Fruit fly (Drosophila melanogaster): Measurements from ENCODE around the gene Gss2.

Gene Gss2

DNA sequence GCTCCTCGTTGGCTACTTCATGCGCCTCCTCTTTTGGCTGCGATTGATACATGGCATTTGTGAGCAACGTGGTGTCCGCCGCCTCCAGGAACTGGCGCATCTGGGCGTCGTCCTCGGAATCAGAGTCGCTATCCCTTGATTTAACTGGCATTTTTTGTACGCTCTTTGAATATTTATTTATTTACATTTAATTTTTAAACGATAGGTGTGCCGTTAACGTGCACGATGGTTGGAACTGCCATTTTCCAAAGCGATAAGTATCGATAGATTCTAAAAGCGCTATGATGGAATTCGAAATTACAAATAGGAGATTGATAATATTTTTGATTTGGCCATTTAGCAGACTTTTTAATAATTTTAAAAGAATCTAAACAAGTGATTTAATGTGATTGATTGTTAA is 47.0 kb upstream of the Gss2 start, which contains the start of gene CG32554 (continued):
- peak; percentile 35 for TF ChIP-seq CTCF (GFP tag; optimal IDR thresholded peaks at IDR 0.05)
- no peak for TF ChIP-seq az2 (GFP tag; optimal IDR thresholded peaks at IDR 0.05)
- TF ChIP-seq Ssrp (tag; optimal IDR thresholded peaks at IDR 0.05), result no peak
- TF ChIP-seq sd (tag; optimal IDR thresholded peaks at IDR 0.05), result no peak
- TF ChIP-seq Bgb (GFP tag; IDR thresholded peaks at IDR 0.05; ENCODE audit: partially characterized antibody), result peak; percentile 91
- peak; percentile 18 for TF ChIP-seq MESR4 (GFP tag; optimal IDR thresholded peaks at IDR 0.05)
- peak; percentile 21; the same call in 1 of the 3 replicates for TF ChIP-seq row (GFP tag; IDR thresholded peaks at IDR 0.05)
- TF ChIP-seq ewg (GFP tag; optimal IDR thresholded peaks at IDR 0.05), result no peak
- TF ChIP-seq Atf3 (GFP tag; optimal IDR thresholded peaks at IDR 0.05), result no peak
- TF ChIP-seq CG11093 (GFP tag; IDR thresholded peaks at IDR 0.05), result no peak
- no peak for TF ChIP-seq Doc2 (GFP tag; IDR thresholded peaks at IDR 0.05)
- TF ChIP-seq Myb (GFP tag; optimal IDR thresholded peaks at IDR 0.05), result peak; percentile 61
- TF ChIP-seq Six4 (GFP tag; optimal IDR thresholded peaks at IDR 0.05), result no peak
- no peak for TF ChIP-seq fd96Cb (tag; optimal IDR thresholded peaks at IDR 0.05)
- TF ChIP-seq nerfin-2 (GFP tag; IDR thresholded peaks at IDR 0.05; ENCODE audit: partially characterized antibody), result peak; percentile 71
- TF ChIP-seq ab (GFP tag; optimal IDR thresholded peaks at IDR 0.05), result no peak
- peak; percentile 48 for TF ChIP-seq pzg (GFP tag; optimal IDR thresholded peaks at IDR 0.05)
- TF ChIP-seq sens (GFP tag), result peak; percentile 55
- no peak for TF ChIP-seq CG6175 (GFP tag; IDR thresholded peaks at IDR 0.05)
- no peak for TF ChIP-seq CG34376 (GFP tag; optimal IDR thresholded peaks at IDR 0.05)
- no peak for TF ChIP-seq gem (tag; optimal IDR thresholded peaks at IDR 0.05)
- TF ChIP-seq CG3995 (GFP tag; optimal IDR thresholded peaks at IDR 0.05), result peak; percentile 68
- no peak for TF ChIP-seq CG6254 (GFP tag; optimal IDR thresholded peaks at IDR 0.05)
- peak; percentile 85 for TF ChIP-seq E2f2 (GFP tag; IDR thresholded peaks at IDR 0.05)
- TF ChIP-seq ERR (GFP tag; optimal IDR thresholded peaks at IDR 0.05), result no peak
- no peak for TF ChIP-seq unpg (GFP tag; optimal IDR thresholded peaks at IDR 0.05)
- peak; percentile 16 for TF ChIP-seq scrt (GFP tag; optimal IDR thresholded peaks at IDR 0.05)
- TF ChIP-seq Ets97D (GFP tag; optimal IDR thresholded peaks at IDR 0.05), result peak; percentile 23
- no peak for TF ChIP-seq CG12942 (GFP tag; optimal IDR thresholded peaks at IDR 0.05)
- TF ChIP-seq ato (GFP tag; IDR thresholded peaks at IDR 0.05; ENCODE audit: partially characterized antibody), result peak; percentile 85
- no peak for TF ChIP-seq ci (GFP tag; IDR thresholded peaks at IDR 0.05)
- TF ChIP-seq Sox100B (GFP tag; optimal IDR thresholded peaks at IDR 0.05), result no peak
- TF ChIP-seq H2.0 (GFP tag; IDR thresholded peaks at IDR 0.05), result no peak
- no peak for TF ChIP-seq D19A (tag; optimal IDR thresholded peaks at IDR 0.05)

DNA sequence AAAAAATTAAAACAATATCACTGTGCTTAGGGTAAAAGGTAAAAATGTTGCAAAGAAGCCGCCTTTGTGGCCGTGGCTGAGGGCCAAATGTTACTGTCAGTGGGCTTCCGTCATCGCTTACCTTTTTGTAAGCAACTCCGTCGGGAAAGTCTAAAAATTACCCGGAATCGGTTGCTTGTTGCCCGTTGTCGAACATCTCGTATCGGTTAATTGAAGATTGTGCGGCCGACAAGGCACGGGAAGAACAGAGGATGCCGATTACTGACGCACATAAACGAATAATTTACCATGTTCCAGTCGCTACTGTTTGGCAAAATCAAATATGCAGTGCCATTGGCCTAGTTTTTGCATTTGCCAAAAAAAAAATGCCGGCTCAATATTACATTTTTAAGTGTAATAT is 43.5 kb upstream of the Gss2 start, which contains the start of gene Mco4:
Gene Mco4 (minus strand): TSS at position 101 of the 400 bp plus-strand sequence.
- TF ChIP-seq CG6765 (GFP tag; optimal IDR thresholded peaks at IDR 0.05) (no peak), so (GFP tag; IDR thresholded peaks at IDR 0.05) (no peak), toy (GFP tag; IDR thresholded peaks at IDR 0.05) (no peak), bbx (GFP tag; IDR thresholded peaks at IDR 0.05; ENCODE audit: partially characterized antibody) (no peak), fru (optimal IDR thresholded peaks at IDR 0.05) (no peak), CG7786 (GFP tag; optimal IDR thresholded peaks at IDR 0.05) (no peak), CG3407 (GFP tag; optimal IDR thresholded peaks at IDR 0.05) (no peak), CG1529 (GFP tag; optimal IDR thresholded peaks at IDR 0.05) (no peak), Sry-β (GFP tag; optimal IDR thresholded peaks at IDR 0.05) (no peak), CG10959 (GFP tag; IDR thresholded peaks at IDR 0.05) (no peak), slp2 (GFP tag; optimal IDR thresholded peaks at IDR 0.05) (no peak), CG5180 (GFP tag; optimal IDR thresholded peaks at IDR 0.05) (no peak), pan (optimal IDR thresholded peaks at IDR 0.05) (no peak), pan (GFP tag; optimal IDR thresholded peaks at IDR 0.05 in 1 of 2, IDR thresholded peaks at IDR 0.05 in 1 of 2) (no peak), jigr1 (GFP tag; IDR thresholded peaks at IDR 0.05) (no peak), Awh (GFP tag; IDR thresholded peaks at IDR 0.05) (no peak)
